Worm (Caenorhabditis elegans) whole organism, L4 larva: ENCODE measurements around the gene C03F11.2.

Experiments
- pha-4 ChIP-seq, 2 experiments: fragments of 150-350 bp in 1 of 2; fragments of 200-800 bp in 1 of 2; sonication (Bioruptor generic) in 1 of 2; IDR thresholded peaks in 1 of 2; optimal IDR thresholded peaks in 1 of 2; 2 replicates each; pipeline versions ENCODE4 v1.3.6 to Lab custom; 2014 to 2022; ENCODE audit warnings: missing genetic modification characterization in 2 of 2, missing genetic modification reagents in 2 of 2, missing biosample characterization in 1 of 2, missing compliant biosample characterization in 1 of 2
- zag-1 ChIP-seq: fragments of 150-350 bp; optimal IDR thresholded peaks from 2 replicates; lab custom pipeline; 2014; ENCODE audit warnings: missing biosample characterization, missing genetic modification characterization

ce11 chrX:5368220-5368619 lies 29.0 kb downstream of the C03F11.2 start, which contains the start of gene jkk-1:
- TF ChIP-seq zag-1 (tag; lab: Kevin White, UChicago) = no peak
- no peak for TF ChIP-seq pha-4 (GFP tag; IDR thresholded peaks at IDR 0.05; lab: Robert Waterston, UW)
- no peak for TF ChIP-seq pha-4 (tag; optimal IDR thresholded peaks at IDR 0.05; lab: Kevin White, UChicago)
